Fruit fly (Drosophila melanogaster): ENCODE measurements around the gene Rim.

The Rim gene

DNA sequence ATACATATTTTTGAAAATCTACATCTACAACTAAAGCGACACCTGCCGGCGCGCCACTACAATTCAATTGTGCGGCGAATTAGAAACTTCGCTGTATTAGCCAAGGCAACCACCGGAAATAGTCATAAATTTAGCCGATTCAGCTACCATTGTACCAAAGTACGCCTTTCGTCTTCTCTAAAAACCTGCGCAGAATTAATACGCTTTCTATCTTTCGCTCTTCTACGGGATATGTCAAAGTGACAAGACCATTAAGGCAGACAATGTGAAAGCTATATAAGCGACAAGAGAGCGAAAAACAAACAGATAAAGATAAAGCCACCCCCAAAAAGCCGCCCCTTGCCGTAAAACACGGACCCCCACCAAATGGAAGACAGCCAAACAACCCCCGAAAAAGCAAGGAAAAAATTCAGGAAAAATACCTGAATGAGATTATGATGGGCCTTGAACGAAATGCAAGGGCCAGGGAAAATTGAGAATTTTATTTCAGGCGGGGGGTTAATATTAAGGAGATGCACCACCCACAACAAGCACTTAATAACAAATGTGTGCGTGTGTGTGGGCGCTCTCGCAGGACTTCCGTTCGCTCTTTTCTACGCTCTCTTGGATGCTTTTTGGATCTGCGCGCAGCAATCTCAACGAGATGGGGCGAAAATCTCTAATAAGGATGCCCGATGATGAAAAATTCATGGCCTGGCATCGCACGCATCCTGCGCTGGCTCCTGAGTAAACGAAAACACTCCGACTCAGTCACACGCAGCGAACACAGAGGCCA lies 2.9 kb upstream of the Rim start, which contains the start of gene cpo (continued):
- TF ChIP-seq B-H2 (GFP tag; optimal IDR thresholded peaks at IDR 0.05): peak; percentile 93
- peak; percentile 78 for TF ChIP-seq C15 (GFP tag; IDR thresholded peaks at IDR 0.05)
- TF ChIP-seq CG17829 (tag; optimal IDR thresholded peaks at IDR 0.05): peak; percentile 76
- peak; percentile 94 for TF ChIP-seq CG7271 (tag; optimal IDR thresholded peaks at IDR 0.05)
- peak; percentile 62 for TF ChIP-seq wor (GFP tag; IDR thresholded peaks at IDR 0.05)
- peak; percentile 79 for TF ChIP-seq CG8388 (GFP tag; optimal IDR thresholded peaks at IDR 0.05)
- TF ChIP-seq en (GFP tag; optimal IDR thresholded peaks at IDR 0.05): peak; percentile 66
- TF ChIP-seq HLH54F (GFP tag; optimal IDR thresholded peaks at IDR 0.05): peak; percentile 69
- TF ChIP-seq CG30020 (tag; optimal IDR thresholded peaks at IDR 0.05): no peak
- peak; percentile 87 for TF ChIP-seq Lhr (GFP tag; optimal IDR thresholded peaks at IDR 0.05)
- peak; percentile 81 for TF ChIP-seq toy (GFP tag; IDR thresholded peaks at IDR 0.05)
- TF ChIP-seq nerfin-1 (tag; optimal IDR thresholded peaks at IDR 0.05): peak; percentile 79
- peak; percentile 95 for TF ChIP-seq CG11456 (GFP tag; IDR thresholded peaks at IDR 0.05)
- TF ChIP-seq Neu2 (GFP tag; optimal IDR thresholded peaks at IDR 0.05; ENCODE audit: borderline replicate concordance): no peak
- TF ChIP-seq h (optimal IDR thresholded peaks at IDR 0.05): no peak
- TF ChIP-seq CG3995 (GFP tag; optimal IDR thresholded peaks at IDR 0.05): peak; percentile 42
- peak; percentile 90 for TF ChIP-seq ttk (GFP tag; IDR thresholded peaks at IDR 0.05)
- TF ChIP-seq tna (GFP tag; IDR thresholded peaks at IDR 0.05; ENCODE audit: partially characterized antibody): no peak
- peak; percentile 75 for TF ChIP-seq sug (tag; optimal IDR thresholded peaks at IDR 0.05)
- TF ChIP-seq Asciz (GFP tag; optimal IDR thresholded peaks at IDR 0.05): peak; percentile 88
- TF ChIP-seq CG18599 (GFP tag; optimal IDR thresholded peaks at IDR 0.05): peak; percentile 93
- no peak for TF ChIP-seq CG1832 (GFP tag; optimal IDR thresholded peaks at IDR 0.05)
- TF ChIP-seq Sin3A (optimal IDR thresholded peaks at IDR 0.05): no peak
- peak; percentile 38; the same call in 1 of the 2 replicates for TF ChIP-seq crol (GFP tag; IDR thresholded peaks at IDR 0.05)
- peak; percentile 57 for TF ChIP-seq zfh2 (GFP tag; optimal IDR thresholded peaks at IDR 0.05)
- 0 out of 2 replicates have a peak, but pooled peaks have one; percentile 32 for TF ChIP-seq Poxn (GFP tag; IDR thresholded peaks at IDR 0.05)
- TF ChIP-seq E2f1 (GFP tag; IDR thresholded peaks at IDR 0.05): peak; percentile 79
- TF ChIP-seq CG4617 (GFP tag; optimal IDR thresholded peaks at IDR 0.05; ENCODE audit: borderline replicate concordance): peak; percentile 44
- peak; percentile 85 for TF ChIP-seq slbo (GFP tag; IDR thresholded peaks at IDR 0.05)
- no peak for TF ChIP-seq Dip2 (GFP tag; IDR thresholded peaks at IDR 0.05)
- peak; percentile 87 for TF ChIP-seq HmgZ (tag; optimal IDR thresholded peaks at IDR 0.05)
- TF ChIP-seq NFAT (GFP tag; IDR thresholded peaks at IDR 0.05): peak; percentile 88
- TF ChIP-seq schlank (tag; optimal IDR thresholded peaks at IDR 0.05): peak; percentile 91
- TF ChIP-seq CG14441 (GFP tag; IDR thresholded peaks at IDR 0.05): peak; percentile 85
- TF ChIP-seq CG11723 (GFP tag; optimal IDR thresholded peaks at IDR 0.05): peak; percentile 86
- TF ChIP-seq fru (optimal IDR thresholded peaks at IDR 0.05): no peak
- TF ChIP-seq Bdp1 (GFP tag; optimal IDR thresholded peaks at IDR 0.05): peak; percentile 78
- TF ChIP-seq CG7987 (GFP tag; optimal IDR thresholded peaks at IDR 0.05): peak; percentile 97
- peak; percentile 87 for TF ChIP-seq CG6654 (GFP tag; optimal IDR thresholded peaks at IDR 0.05)
- peak; percentile 91 for TF ChIP-seq Fer3 (tag; optimal IDR thresholded peaks at IDR 0.05)
- peak; percentile 69 for TF ChIP-seq Kr (GFP tag; optimal IDR thresholded peaks at IDR 0.05)
- peak; percentile 80 for TF ChIP-seq dmrt11E (tag; optimal IDR thresholded peaks at IDR 0.05)
- TF ChIP-seq chif (GFP tag; optimal IDR thresholded peaks at IDR 0.05): peak; percentile 69 to 77
- no peak for TF ChIP-seq bowl (GFP tag; IDR thresholded peaks at IDR 0.05)
- TF ChIP-seq vfl (GFP tag; optimal IDR thresholded peaks at IDR 0.05): peak; percentile 18
- TF ChIP-seq wdn (GFP tag; IDR thresholded peaks at IDR 0.05): peak; percentile 79
- TF ChIP-seq CrebB (tag; optimal IDR thresholded peaks at IDR 0.05): peak; percentile 89
- TF ChIP-seq ken (GFP tag; IDR thresholded peaks at IDR 0.05): peak; percentile 91
- peak; percentile 79 for TF ChIP-seq CG9437 (GFP tag; optimal IDR thresholded peaks at IDR 0.05)
- peak; percentile 89 for TF ChIP-seq nau (GFP tag; optimal IDR thresholded peaks at IDR 0.05)
